Worm (Caenorhabditis elegans) whole organism, L2 larva: Measurements from ENCODE around the gene T23F2.4.
A peak's percentile ranks its signal among the peaks of the same experiment; 100 is the strongest.

ENCODE experiments used
- aly-2 ChIP-seq: fragments of 150-350 bp; optimal IDR thresholded peaks from 2 replicates; lab custom pipeline; 2014; ENCODE audit warnings: missing biosample characterization, missing genetic modification characterization
- dmd-4 ChIP-seq: sonication (generic microtip); optimal IDR thresholded peaks from 2 replicates; lab custom pipeline; 2017; ENCODE audit warnings: missing biosample characterization, missing genetic modification characterization
- elt-3 ChIP-seq: sonication (generic microtip); optimal IDR thresholded peaks from 2 replicates; lab custom pipeline; 2017; ENCODE audit warnings: missing biosample characterization, missing genetic modification characterization
- fos-1 ChIP-seq: fragments of 150-350 bp; optimal IDR thresholded peaks from 2 replicates; lab custom pipeline; 2014; ENCODE audit warnings: missing biosample characterization, missing genetic modification characterization
- lin-11 ChIP-seq: fragments of 150-350 bp; sonication (generic microtip); optimal IDR thresholded peaks from 2 replicates; lab custom pipeline; 2014; ENCODE audit warnings: missing biosample characterization, missing genetic modification characterization, inconsistent platforms, mixed read lengths
- peb-1 ChIP-seq: fragments of 150-350 bp; optimal IDR thresholded peaks from 2 replicates; lab custom pipeline; 2014; ENCODE audit warnings: missing biosample characterization, missing genetic modification characterization
- skn-1 ChIP-seq: sonication (generic microtip); optimal IDR thresholded peaks from 2 replicates; lab custom pipeline; 2017; ENCODE audit warnings: missing biosample characterization, missing genetic modification characterization
- unc-39 ChIP-seq: fragments of 150-350 bp; optimal IDR thresholded peaks from 2 replicates; lab custom pipeline; 2014; ENCODE audit warnings: missing biosample characterization, missing genetic modification characterization
- unc-62 ChIP-seq: fragments of 150-350 bp; optimal IDR thresholded peaks from 2 replicates; lab custom pipeline; 2014; ENCODE audit warnings: missing biosample characterization, missing genetic modification reagents, missing genetic modification characterization
- zag-1 ChIP-seq: fragments of 150-350 bp; optimal IDR thresholded peaks from 2 replicates; lab custom pipeline; 2014; ENCODE audit warnings: missing biosample characterization, missing genetic modification characterization
- ztf-11 ChIP-seq: sonication (generic microtip); optimal IDR thresholded peaks from 2 replicates; lab custom pipeline; 2017; ENCODE audit warnings: missing biosample characterization, missing genetic modification characterization

DNA sequence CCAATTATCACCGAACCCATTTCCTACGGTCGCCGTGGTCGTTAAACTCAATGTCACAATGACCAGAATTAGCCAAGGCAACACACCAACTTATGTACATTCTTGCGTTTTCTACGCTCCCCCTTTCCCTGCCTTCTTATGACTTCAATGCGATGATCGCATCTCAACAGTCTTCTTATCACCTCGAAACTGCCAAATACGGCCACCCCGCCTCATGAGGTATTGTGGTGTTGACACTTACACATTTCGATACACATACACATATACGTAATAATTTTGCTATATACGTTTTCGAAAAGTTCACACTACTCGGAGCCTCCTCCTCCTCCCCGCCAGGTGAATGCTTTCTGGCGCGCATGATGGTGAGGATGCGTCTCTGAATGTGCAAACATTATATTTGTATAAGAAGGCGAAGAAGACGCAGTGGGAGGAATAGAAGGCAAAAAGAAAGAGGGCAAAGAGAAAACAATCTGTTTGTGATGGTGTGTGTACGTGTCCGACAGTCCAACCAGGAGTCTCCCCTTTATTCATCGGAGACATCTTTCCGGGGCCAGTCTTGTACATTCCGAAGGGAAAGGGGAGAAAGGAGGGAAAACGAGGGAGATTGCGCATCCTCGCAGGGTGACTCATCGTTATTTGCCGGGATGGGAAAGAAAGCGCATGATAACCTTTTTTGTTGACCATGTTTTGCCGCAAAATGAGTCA lies 34.9 kb downstream of the T23F2.4 start:
- no peak for TF ChIP-seq elt-3 (tag; lab: Kevin White, UChicago)
- no peak for TF ChIP-seq lin-11
- TF ChIP-seq ztf-11 (tag; lab: Kevin White, UChicago), result no peak
- no peak for TF ChIP-seq unc-39 (tag; lab: Kevin White, UChicago)
- TF ChIP-seq skn-1 (tag; lab: Kevin White, UChicago), result no peak
- TF ChIP-seq peb-1, result peak; percentile 35
- TF ChIP-seq fos-1 (tag; lab: Kevin White, UChicago), result peak; percentile 74
- no peak for TF ChIP-seq unc-62 (GFP tag; lab: Kevin White, UChicago)
- TF ChIP-seq zag-1 (tag; lab: Kevin White, UChicago), result no peak
- no peak for TF ChIP-seq aly-2 (tag; lab: Kevin White, UChicago)
- TF ChIP-seq dmd-4, result no peak
